Comparison of ENCODE assay signal across 1 fruit fly cellular context in the genomic region with DNA sequence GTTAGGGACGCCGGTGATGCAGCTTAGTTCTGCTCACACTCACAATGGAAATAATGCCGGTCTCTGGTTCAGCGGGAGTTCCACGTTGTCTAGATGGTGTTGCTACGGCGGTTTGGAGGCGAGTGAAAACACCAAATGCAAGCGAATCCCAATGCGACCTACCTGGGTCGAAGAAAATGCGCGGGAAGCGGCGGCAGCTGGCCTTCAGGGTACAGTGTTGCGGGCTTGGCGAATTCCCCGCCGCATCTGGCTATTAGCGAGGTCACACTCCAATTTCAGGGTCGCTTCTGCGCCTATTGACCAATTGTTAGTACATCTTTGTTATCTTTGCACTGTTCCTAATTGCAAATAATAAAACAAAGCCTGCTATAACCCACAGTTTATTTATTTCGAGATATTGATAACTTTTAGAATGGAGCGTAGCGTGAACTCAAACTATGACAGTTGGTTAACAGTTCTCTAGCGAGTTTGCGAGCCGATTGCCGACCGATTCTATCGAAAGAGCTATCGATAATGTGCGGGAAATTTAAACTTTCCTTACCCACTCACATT.
TF ChIP-seq lines count a peak whose summit lies in the region.

A gene (minus strand): TSS at position 411 of the 552 bp plus-strand sequence.

TF ChIP-seq in whole organism, embryonic, 481 proteins besides CTCF, POLR2A, EP300 and RAD21 (continued from another document):
- TF ChIP-seq Kr (GFP tag; optimal IDR thresholded peaks at IDR 0.05; lab: Kevin White, UChicago): no peak
- TF ChIP-seq unc-4 (GFP tag; IDR thresholded peaks at IDR 0.05; lab: Robert Waterston, UW; ENCODE audit: partially characterized antibody): peak; percentile 64
- peak; percentile 74 for TF ChIP-seq nmo (GFP tag; optimal IDR thresholded peaks at IDR 0.05; lab: Kevin White, UChicago)
- peak; percentile 94 for TF ChIP-seq E2f2 (GFP tag; IDR thresholded peaks at IDR 0.05; lab: Robert Waterston, UW)
- TF ChIP-seq CG10147 (GFP tag; optimal IDR thresholded peaks at IDR 0.05; lab: Kevin White, UChicago): peak; percentile 18
- TF ChIP-seq CG10366 (GFP tag; IDR thresholded peaks at IDR 0.05; lab: Robert Waterston, UW): no peak
- TF ChIP-seq Vsx1 (GFP tag; optimal IDR thresholded peaks at IDR 0.05; lab: Kevin White, UChicago): no peak
- TF ChIP-seq Hr51 (GFP tag; optimal IDR thresholded peaks at IDR 0.05; lab: Kevin White, UChicago): no peak
- no peak for TF ChIP-seq CG12769 (tag; optimal IDR thresholded peaks at IDR 0.05; lab: Kevin White, UChicago)
- TF ChIP-seq Aef1 (GFP tag; IDR thresholded peaks at IDR 0.05; lab: Robert Waterston, UW): no peak
- TF ChIP-seq CG13894 (tag; optimal IDR thresholded peaks at IDR 0.05; lab: Kevin White, UChicago): no peak
- no peak for TF ChIP-seq Dek (tag; optimal IDR thresholded peaks at IDR 0.05; lab: Kevin White, UChicago)
- peak; percentile 72 for TF ChIP-seq D (optimal IDR thresholded peaks at IDR 0.05; lab: Kevin White, UChicago)
- TF ChIP-seq D (GFP tag; optimal IDR thresholded peaks at IDR 0.05; lab: Kevin White, UChicago): no peak
- peak; percentile 58 for TF ChIP-seq shn (GFP tag; optimal IDR thresholded peaks at IDR 0.05; lab: Kevin White, UChicago)
- peak; percentile 56; the same call in 2 of the 3 replicates for TF ChIP-seq Opbp (GFP tag; IDR thresholded peaks at IDR 0.05; lab: Robert Waterston, UW; ENCODE audit: partially characterized antibody)
- TF ChIP-seq CG2875 (GFP tag; optimal IDR thresholded peaks at IDR 0.05; lab: Kevin White, UChicago): no peak
- no peak for TF ChIP-seq wek (GFP tag; optimal IDR thresholded peaks at IDR 0.05; lab: Kevin White, UChicago)
- TF ChIP-seq CG10462 (GFP tag; optimal IDR thresholded peaks at IDR 0.05; lab: Kevin White, UChicago): no peak
- TF ChIP-seq abd-A (tag; optimal IDR thresholded peaks at IDR 0.05; lab: Kevin White, UChicago): no peak
- no peak for TF ChIP-seq CG6765 (GFP tag; optimal IDR thresholded peaks at IDR 0.05; lab: Kevin White, UChicago)
- peak; percentile 15 for TF ChIP-seq zfh2 (GFP tag; optimal IDR thresholded peaks at IDR 0.05; lab: Kevin White, UChicago)
- peak; percentile 99 for TF ChIP-seq Sry-β (GFP tag; optimal IDR thresholded peaks at IDR 0.05; lab: Kevin White, UChicago)
- no peak for TF ChIP-seq kah (GFP tag; optimal IDR thresholded peaks at IDR 0.05; lab: Kevin White, UChicago)
- no peak for TF ChIP-seq CG7556 (GFP tag; optimal IDR thresholded peaks at IDR 0.05; lab: Kevin White, UChicago)
- peak in 1 of 3 experiments; percentile 4 for TF ChIP-seq Stat92E (GFP tag; optimal IDR thresholded peaks at IDR 0.05; lab: Kevin White, UChicago)
- peak; percentile 90 for TF ChIP-seq hkb (optimal IDR thresholded peaks at IDR 0.05; lab: Kevin White, UChicago)
- no peak for TF ChIP-seq hkb (GFP tag; IDR thresholded peaks at IDR 0.05; lab: Robert Waterston, UW)
- peak; percentile 27; the same call in 1 of the 2 replicates for TF ChIP-seq CG3847 (GFP tag; IDR thresholded peaks at IDR 0.05; lab: Robert Waterston, UW)
- TF ChIP-seq CG8359 (GFP tag; optimal IDR thresholded peaks at IDR 0.05; lab: Kevin White, UChicago; ENCODE audit: borderline replicate concordance): no peak
- no peak for TF ChIP-seq Sox102F (GFP tag; optimal IDR thresholded peaks at IDR 0.05; lab: Kevin White, UChicago)
- TF ChIP-seq B-H2 (GFP tag; optimal IDR thresholded peaks at IDR 0.05; lab: Kevin White, UChicago): no peak
- no peak for TF ChIP-seq sim (GFP tag; IDR thresholded peaks at IDR 0.05; lab: Robert Waterston, UW)
- TF ChIP-seq CG10979 (tag; optimal IDR thresholded peaks at IDR 0.05; lab: Kevin White, UChicago): no peak
- TF ChIP-seq phol (tag; optimal IDR thresholded peaks at IDR 0.05; lab: Kevin White, UChicago): peak; percentile 71
- TF ChIP-seq yki (optimal IDR thresholded peaks at IDR 0.05; lab: Kevin White, UChicago): no peak
- TF ChIP-seq HLHmδ (GFP tag; optimal IDR thresholded peaks at IDR 0.05; lab: Kevin White, UChicago): no peak
- peak; percentile 98 for TF ChIP-seq her (GFP tag; optimal IDR thresholded peaks at IDR 0.05; lab: Kevin White, UChicago)
- TF ChIP-seq ro (GFP tag; IDR thresholded peaks at IDR 0.05; lab: Robert Waterston, UW): no peak
- TF ChIP-seq prd (optimal IDR thresholded peaks at IDR 0.05; lab: Kevin White, UChicago): no peak
- 0 out of 3 replicates have a peak, but pooled peaks have one; percentile 11 for TF ChIP-seq prd (GFP tag; IDR thresholded peaks at IDR 0.05; lab: Robert Waterston, UW)
- TF ChIP-seq D19A (tag; optimal IDR thresholded peaks at IDR 0.05; lab: Kevin White, UChicago): no peak
- no peak for TF ChIP-seq pb (GFP tag; optimal IDR thresholded peaks at IDR 0.05; lab: Kevin White, UChicago)
- peak; percentile 75 for TF ChIP-seq Dll (GFP tag; IDR thresholded peaks at IDR 0.05; lab: Robert Waterston, UW; ENCODE audit: partially characterized antibody)
- no peak for TF ChIP-seq Blimp-1 (GFP tag; optimal IDR thresholded peaks at IDR 0.05; lab: Kevin White, UChicago)
- peak; percentile 21 for TF ChIP-seq NC2β (GFP tag; optimal IDR thresholded peaks at IDR 0.05; lab: Kevin White, UChicago)
- TF ChIP-seq fu2 (GFP tag; optimal IDR thresholded peaks at IDR 0.05; lab: Kevin White, UChicago): no peak
- TF ChIP-seq dan (GFP tag; IDR thresholded peaks at IDR 0.05; lab: Robert Waterston, UW): no peak
- TF ChIP-seq CG33213 (GFP tag; optimal IDR thresholded peaks at IDR 0.05; lab: Kevin White, UChicago): peak; percentile 63
- TF ChIP-seq ems (GFP tag; optimal IDR thresholded peaks at IDR 0.05; lab: Kevin White, UChicago): no peak
- 0 out of 2 replicates have a peak, but pooled peaks have one; percentile 12 for TF ChIP-seq CG17328 (GFP tag; IDR thresholded peaks at IDR 0.05; lab: Robert Waterston, UW)
- TF ChIP-seq CoRest (tag; optimal IDR thresholded peaks at IDR 0.05; lab: Kevin White, UChicago): peak; percentile 53
- no peak for TF ChIP-seq CG3407 (GFP tag; optimal IDR thresholded peaks at IDR 0.05; lab: Kevin White, UChicago)
- no peak for TF ChIP-seq CG17385 (GFP tag; optimal IDR thresholded peaks at IDR 0.05; lab: Kevin White, UChicago)
- TF ChIP-seq Camta (GFP tag; optimal IDR thresholded peaks at IDR 0.05; lab: Kevin White, UChicago): no peak
- no peak for TF ChIP-seq CG31441 (GFP tag; IDR thresholded peaks at IDR 0.05; lab: Robert Waterston, UW)
- TF ChIP-seq bowl (GFP tag; IDR thresholded peaks at IDR 0.05; lab: Robert Waterston, UW): no peak
- TF ChIP-seq lola (GFP tag; optimal IDR thresholded peaks at IDR 0.05; lab: Kevin White, UChicago): peak in 1 of 3 experiments; percentile 14
- TF ChIP-seq slou (GFP tag; optimal IDR thresholded peaks at IDR 0.05; lab: Kevin White, UChicago): no peak
- TF ChIP-seq CG7839 (tag; optimal IDR thresholded peaks at IDR 0.05; lab: Kevin White, UChicago): no peak
- TF ChIP-seq ERR (GFP tag; optimal IDR thresholded peaks at IDR 0.05; lab: Kevin White, UChicago): peak; percentile 43
- TF ChIP-seq D19B (GFP tag; optimal IDR thresholded peaks at IDR 0.05; lab: Kevin White, UChicago): no peak
- TF ChIP-seq sr (GFP tag; IDR thresholded peaks at IDR 0.05; lab: Robert Waterston, UW): no peak
- no peak for TF ChIP-seq CG7357 (GFP tag; IDR thresholded peaks at IDR 0.05; lab: Robert Waterston, UW)
- TF ChIP-seq kni (GFP tag; optimal IDR thresholded peaks at IDR 0.05; lab: Kevin White, UChicago): peak; percentile 64
- TF ChIP-seq Dp (GFP tag; optimal IDR thresholded peaks at IDR 0.05; lab: Kevin White, UChicago): peak; percentile 97
- no peak for TF ChIP-seq CG9817 (tag; optimal IDR thresholded peaks at IDR 0.05; lab: Kevin White, UChicago)
- no peak for TF ChIP-seq CG12942 (GFP tag; optimal IDR thresholded peaks at IDR 0.05; lab: Kevin White, UChicago)
- no peak for TF ChIP-seq schlank (tag; optimal IDR thresholded peaks at IDR 0.05; lab: Kevin White, UChicago)
- TF ChIP-seq Oaz (GFP tag; IDR thresholded peaks at IDR 0.05; lab: Robert Waterston, UW): no peak
- no peak for TF ChIP-seq sob (GFP tag; IDR thresholded peaks at IDR 0.05; lab: Robert Waterston, UW)
- no peak for TF ChIP-seq gsb (GFP tag; IDR thresholded peaks at IDR 0.05; lab: Robert Waterston, UW)
- TF ChIP-seq gcm2 (GFP tag; optimal IDR thresholded peaks at IDR 0.05; lab: Kevin White, UChicago): no peak
- TF ChIP-seq CG2199 (GFP tag; IDR thresholded peaks at IDR 0.05; lab: Robert Waterston, UW): no peak
- no peak for TF ChIP-seq zf30C (GFP tag; optimal IDR thresholded peaks at IDR 0.05; lab: Kevin White, UChicago)
- TF ChIP-seq CG8388 (GFP tag; optimal IDR thresholded peaks at IDR 0.05; lab: Kevin White, UChicago): no peak
- TF ChIP-seq run (tag; optimal IDR thresholded peaks at IDR 0.05; lab: Kevin White, UChicago): no peak
- no peak for TF ChIP-seq chm (GFP tag; IDR thresholded peaks at IDR 0.05; lab: Robert Waterston, UW)
- TF ChIP-seq fru (optimal IDR thresholded peaks at IDR 0.05; lab: Kevin White, UChicago): no peak
- no peak for TF ChIP-seq CG7786 (GFP tag; optimal IDR thresholded peaks at IDR 0.05; lab: Kevin White, UChicago)
- TF ChIP-seq knrl (GFP tag; IDR thresholded peaks at IDR 0.05; lab: Robert Waterston, UW; ENCODE audit: partially characterized antibody): peak; percentile 68
- TF ChIP-seq pros (GFP tag; optimal IDR thresholded peaks at IDR 0.05; lab: Kevin White, UChicago): no peak
- no peak for TF ChIP-seq zen (tag; optimal IDR thresholded peaks at IDR 0.05; lab: Kevin White, UChicago)
- no peak for TF ChIP-seq CG11696 (GFP tag; IDR thresholded peaks at IDR 0.05; lab: Robert Waterston, UW)
- no peak for TF ChIP-seq gt (GFP tag; IDR thresholded peaks at IDR 0.05; lab: Robert Waterston, UW)
- TF ChIP-seq Dip3 (GFP tag; optimal IDR thresholded peaks at IDR 0.05; lab: Kevin White, UChicago): no peak
- peak; percentile 74 for TF ChIP-seq BEAF-32 (GFP tag; optimal IDR thresholded peaks at IDR 0.05; lab: Kevin White, UChicago)
- peak; percentile 83 for TF ChIP-seq Lhr (GFP tag; optimal IDR thresholded peaks at IDR 0.05; lab: Kevin White, UChicago)
- TF ChIP-seq Elba2 (GFP tag; optimal IDR thresholded peaks at IDR 0.05; lab: Kevin White, UChicago): peak; percentile 83
- no peak for TF ChIP-seq sd (tag; optimal IDR thresholded peaks at IDR 0.05; lab: Kevin White, UChicago)
- no peak for TF ChIP-seq CG15073 (GFP tag; optimal IDR thresholded peaks at IDR 0.05; lab: Kevin White, UChicago)
- TF ChIP-seq HLH3B (GFP tag; IDR thresholded peaks at IDR 0.05; lab: Robert Waterston, UW): no peak
- TF ChIP-seq CG14710 (tag; optimal IDR thresholded peaks at IDR 0.05; lab: Kevin White, UChicago): peak; percentile 86
- TF ChIP-seq dmrt99B (tag; optimal IDR thresholded peaks at IDR 0.05; lab: Kevin White, UChicago): no peak
- TF ChIP-seq pum (GFP tag; optimal IDR thresholded peaks at IDR 0.05; lab: Kevin White, UChicago): no peak
- no peak for TF ChIP-seq Chrac-16 (GFP tag; optimal IDR thresholded peaks at IDR 0.05; lab: Kevin White, UChicago)
- peak; percentile 89 for TF ChIP-seq E2f1 (GFP tag; IDR thresholded peaks at IDR 0.05; lab: Robert Waterston, UW)
- no peak for TF ChIP-seq CkIIα-i1 (GFP tag; IDR thresholded peaks at IDR 0.05; lab: Robert Waterston, UW)
- TF ChIP-seq Hsf (GFP tag; optimal IDR thresholded peaks at IDR 0.05; lab: Kevin White, UChicago): peak; percentile 27
- no peak for TF ChIP-seq CG31388 (GFP tag; optimal IDR thresholded peaks at IDR 0.05; lab: Kevin White, UChicago)
- no peak for TF ChIP-seq CG6254 (GFP tag; optimal IDR thresholded peaks at IDR 0.05; lab: Kevin White, UChicago)
- no peak for TF ChIP-seq Antp (GFP tag; optimal IDR thresholded peaks at IDR 0.05; lab: Kevin White, UChicago)
- no peak for TF ChIP-seq CG6854 (GFP tag; optimal IDR thresholded peaks at IDR 0.05; lab: Kevin White, UChicago)
- TF ChIP-seq H2.0 (GFP tag; IDR thresholded peaks at IDR 0.05; lab: Robert Waterston, UW): no peak
- TF ChIP-seq CG10267 (tag; optimal IDR thresholded peaks at IDR 0.05; lab: Kevin White, UChicago): peak; percentile 69
- peak; percentile 18 for TF ChIP-seq HLH54F (GFP tag; optimal IDR thresholded peaks at IDR 0.05; lab: Kevin White, UChicago)
